Worm (Caenorhabditis elegans) whole organism, mixed stage, embryonic: Measurements from ENCODE around the gene K10B4.1.

ENCODE experiments used
- M03D4.4 ChIP-seq: sonication (generic microtip); optimal IDR thresholded peaks from 2 replicates; lab custom pipeline; 2017; ENCODE audit warnings: mild to moderate bottlenecking, missing genetic modification characterization, missing compliant biosample characterization
- bed-3 ChIP-seq: fragments of 200-800 bp; sonication (Bioruptor generic); optimal IDR thresholded peaks from 3 replicates; lab custom pipeline; 2018; ENCODE audit warnings: mild to moderate bottlenecking, missing genetic modification characterization, moderate library complexity, missing compliant biosample characterization
- blmp-1 ChIP-seq: fragments of 150-350 bp; optimal IDR thresholded peaks from 2 replicates; lab custom pipeline; 2014; ENCODE audit warnings: missing biosample characterization, missing genetic modification characterization
- ceh-43 ChIP-seq: fragments of 200-800 bp; sonication (Bioruptor generic); optimal IDR thresholded peaks from 2 replicates; lab custom pipeline; 2018; ENCODE audit warnings: mild to moderate bottlenecking, missing genetic modification characterization, moderate library complexity, missing compliant biosample characterization
- ceh-83 ChIP-seq: fragments of 200-800 bp; sonication (Bioruptor generic); optimal IDR thresholded peaks from 2 replicates; lab custom pipeline; 2018; ENCODE audit warnings: mild to moderate bottlenecking, missing genetic modification characterization, missing compliant biosample characterization
- cnd-1 ChIP-seq: fragments of 200-800 bp; sonication (Bioruptor generic); optimal IDR thresholded peaks from 2 replicates; lab custom pipeline; 2018; ENCODE audit warnings: mild to moderate bottlenecking, missing genetic modification characterization, missing compliant biosample characterization
- drap-1 ChIP-seq: fragments of 200-800 bp; sonication (Bioruptor generic); optimal IDR thresholded peaks from 3 replicates; lab custom pipeline; 2018; ENCODE audit warnings: mild to moderate bottlenecking, missing genetic modification characterization, missing compliant biosample characterization
- elt-1 ChIP-seq: sonication (generic microtip); optimal IDR thresholded peaks from 2 replicates; lab custom pipeline; 2017; ENCODE audit warnings: missing genetic modification characterization, mild to moderate bottlenecking, missing compliant biosample characterization, antibody characterized with exemption, moderate library complexity, borderline replicate concordance; ENCODE audit not compliant: insufficient read depth
- elt-3 ChIP-seq: fragments of 150-350 bp; optimal IDR thresholded peaks from 2 replicates; lab custom pipeline; 2014; ENCODE audit warnings: missing biosample characterization, missing genetic modification characterization
- flh-1 ChIP-seq: fragments of 200-800 bp; sonication (Bioruptor generic); optimal IDR thresholded peaks from 2 replicates; lab custom pipeline; 2018; ENCODE audit warnings: mild to moderate bottlenecking, missing genetic modification characterization, moderate library complexity, missing compliant biosample characterization
- ham-2 ChIP-seq: fragments of 200-800 bp; sonication (Bioruptor generic); optimal IDR thresholded peaks from 2 replicates; lab custom pipeline; 2018; ENCODE audit warnings: mild to moderate bottlenecking, missing genetic modification characterization, missing compliant biosample characterization
- hlh-1 ChIP-seq: fragments of 150-350 bp; optimal IDR thresholded peaks from 2 replicates; lab custom pipeline; 2014; ENCODE audit warnings: missing biosample characterization, missing genetic modification reagents, missing genetic modification characterization
- lin-13 ChIP-seq: fragments of 150-350 bp; optimal IDR thresholded peaks from 2 replicates; lab custom pipeline; 2014; ENCODE audit warnings: missing biosample characterization, missing genetic modification characterization
- lin-32 ChIP-seq: fragments of 200-800 bp; sonication (Bioruptor generic); optimal IDR thresholded peaks from 2 replicates; lab custom pipeline; 2018; ENCODE audit warnings: mild to moderate bottlenecking, missing genetic modification characterization, missing compliant biosample characterization
- mab-5 ChIP-seq: fragments of 150-350 bp; optimal IDR thresholded peaks from 2 replicates; lab custom pipeline; 2014; ENCODE audit warnings: missing biosample characterization, missing genetic modification characterization
- mep-1 ChIP-seq: fragments of 150-350 bp; optimal IDR thresholded peaks from 2 replicates; lab custom pipeline; 2017; ENCODE audit warnings: missing biosample characterization, missing genetic modification reagents, missing genetic modification characterization, inconsistent platforms
- nhr-12 ChIP-seq: fragments of 150-350 bp; optimal IDR thresholded peaks from 2 replicates; lab custom pipeline; 2014; ENCODE audit warnings: missing biosample characterization, missing genetic modification characterization
- nhr-2 ChIP-seq: fragments of 150-350 bp; optimal IDR thresholded peaks from 2 replicates; lab custom pipeline; 2014; ENCODE audit warnings: missing biosample characterization, missing genetic modification characterization
- nhr-28 ChIP-seq: fragments of 150-350 bp; optimal IDR thresholded peaks from 2 replicates; lab custom pipeline; 2014; ENCODE audit warnings: missing biosample characterization, missing genetic modification characterization
- nhr-76 ChIP-seq: sonication (generic microtip); optimal IDR thresholded peaks from 2 replicates; lab custom pipeline; 2017; ENCODE audit warnings: missing biosample characterization, missing genetic modification characterization
- pha-4 ChIP-seq: fragments of 150-350 bp; optimal IDR thresholded peaks from 2 replicates; lab custom pipeline; 2018; ENCODE audit warnings: missing biosample characterization, missing genetic modification reagents, missing genetic modification characterization
- sem-2 ChIP-seq: fragments of 200-800 bp; sonication (Bioruptor generic); optimal IDR thresholded peaks from 2 replicates; lab custom pipeline; 2018; ENCODE audit warnings: mild to moderate bottlenecking, missing genetic modification characterization, missing compliant biosample characterization
- snpc-4 ChIP-seq: fragments of 150-350 bp; optimal IDR thresholded peaks from 2 replicates; lab custom pipeline; 2014; ENCODE audit warnings: missing biosample characterization, missing genetic modification characterization
- sptf-1 ChIP-seq: sonication (generic microtip); optimal IDR thresholded peaks from 2 replicates; lab custom pipeline; 2017; ENCODE audit warnings: mild to moderate bottlenecking, missing genetic modification characterization, moderate library complexity, missing compliant biosample characterization
- tbx-8 ChIP-seq: fragments of 200-800 bp; sonication (Bioruptor generic); optimal IDR thresholded peaks from 2 replicates; lab custom pipeline; 2018; ENCODE audit warnings: mild to moderate bottlenecking, missing genetic modification characterization, moderate library complexity, missing compliant biosample characterization
- unc-120 ChIP-seq: sonication (generic microtip); optimal IDR thresholded peaks from 2 replicates; lab custom pipeline; 2017; ENCODE audit warnings: missing genetic modification characterization, missing compliant biosample characterization; ENCODE audit not compliant: poor library complexity, severe bottlenecking
- unc-39 ChIP-seq: fragments of 150-350 bp; optimal IDR thresholded peaks from 2 replicates; lab custom pipeline; 2014; ENCODE audit warnings: missing biosample characterization, missing genetic modification characterization
- zip-8 ChIP-seq: fragments of 150-350 bp; optimal IDR thresholded peaks from 2 replicates; lab custom pipeline; 2014; ENCODE audit warnings: missing biosample characterization, missing genetic modification characterization
- ztf-11 ChIP-seq: fragments of 150-350 bp; optimal IDR thresholded peaks from 2 replicates; lab custom pipeline; 2014; ENCODE audit warnings: missing biosample characterization, missing genetic modification characterization

Gene K10B4.1

DNA sequence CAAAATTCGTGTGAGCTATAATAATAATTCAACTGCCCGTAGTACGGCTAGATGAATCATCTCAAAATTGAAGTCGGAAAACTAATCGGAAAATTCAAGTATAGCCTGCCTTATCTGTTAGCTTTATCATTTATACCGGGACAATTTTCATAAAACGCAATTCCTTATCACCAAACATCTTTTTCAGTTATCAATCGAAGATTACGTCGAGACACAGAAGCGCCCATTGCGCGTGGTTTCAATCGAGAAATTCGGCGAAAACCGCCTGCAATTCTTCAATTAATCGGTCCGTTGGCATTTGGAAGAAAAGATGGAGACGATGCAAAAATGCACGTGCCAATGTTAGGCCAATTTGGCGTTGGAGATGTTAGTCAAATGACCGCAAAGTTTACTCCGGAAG lies 23.0 kb upstream of the K10B4.1 start:
- no peak for TF ChIP-seq drap-1 (GFP tag; lab: Kevin White, UChicago)
- no peak for TF ChIP-seq mab-5 (tag; lab: Kevin White, UChicago)
- no peak for TF ChIP-seq tbx-8 (GFP tag; lab: Kevin White, UChicago)
- TF ChIP-seq elt-3 = no peak
- TF ChIP-seq nhr-28 (tag; lab: Kevin White, UChicago) = no peak
- TF ChIP-seq bed-3 (GFP tag; lab: Kevin White, UChicago) = no peak
- TF ChIP-seq nhr-12 = no peak
- TF ChIP-seq lin-32 (GFP tag; lab: Kevin White, UChicago) = no peak

DNA sequence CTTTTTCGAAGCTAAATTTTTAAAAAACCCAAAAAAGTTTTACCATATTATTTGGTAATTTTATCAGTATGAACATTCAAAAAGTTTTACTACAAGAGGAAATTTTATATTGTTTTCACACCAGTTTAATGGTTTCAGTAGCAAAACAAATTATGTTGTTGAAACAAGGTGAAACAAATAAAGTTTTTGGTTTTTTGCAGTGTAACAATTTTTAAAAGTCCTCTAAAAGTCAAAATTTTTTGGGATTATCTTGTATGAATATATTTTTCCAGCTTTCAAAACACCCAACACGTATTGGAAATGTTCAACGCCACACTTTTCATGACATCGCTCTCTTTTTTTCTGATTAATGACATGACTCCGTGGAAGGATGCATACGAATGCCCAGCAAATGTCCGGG lies 18.4 kb upstream of the K10B4.1 start, which contains the start of gene srt-54:
Gene srt-54 (plus strand): TSS at position 301 of the 400 bp plus-strand sequence.
- no peak for TF ChIP-seq mep-1
- no peak for TF ChIP-seq sem-2
- no peak for TF ChIP-seq ceh-83 (GFP tag; lab: Kevin White, UChicago)
- TF ChIP-seq elt-1 (tag; lab: Kevin White, UChicago) = no peak
- TF ChIP-seq drap-1 (GFP tag; lab: Kevin White, UChicago) = no peak
- no peak for TF ChIP-seq ceh-43
- no peak for TF ChIP-seq sptf-1 (tag; lab: Kevin White, UChicago)
- TF ChIP-seq bed-3 (GFP tag; lab: Kevin White, UChicago) = no peak
- TF ChIP-seq unc-39 (tag; lab: Kevin White, UChicago) = no peak
- no peak for TF ChIP-seq elt-3
- no peak for TF ChIP-seq nhr-28 (tag; lab: Kevin White, UChicago)
- TF ChIP-seq M03D4.4 = no peak
- TF ChIP-seq cnd-1 (tag; lab: Kevin White, UChicago) = no peak
- TF ChIP-seq flh-1 (GFP tag; lab: Kevin White, UChicago) = no peak
- no peak for TF ChIP-seq nhr-76 (tag; lab: Kevin White, UChicago)

DNA sequence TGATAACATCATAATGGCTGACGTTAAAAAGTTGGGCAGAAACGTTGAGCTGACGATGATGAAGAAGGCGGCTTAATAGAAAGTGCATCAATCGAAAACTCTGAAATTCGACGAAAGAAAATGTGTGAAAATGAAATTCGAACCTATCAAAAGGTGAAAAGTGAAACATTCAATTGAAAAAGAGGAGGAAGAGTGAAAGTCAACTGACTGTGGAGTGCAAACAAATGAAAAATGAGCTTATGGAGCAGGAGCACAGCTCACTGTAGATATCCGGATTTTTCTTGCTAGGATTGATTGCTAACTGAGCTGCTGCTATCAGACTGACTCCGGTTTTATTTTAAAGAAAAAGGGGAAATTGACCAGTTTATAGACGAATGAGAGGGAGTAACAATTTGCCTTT lies 14.1 kb upstream of the K10B4.1 start, which contains the start of gene K10B4.3:
Gene K10B4.3 (minus strand): TSS at position 101 of the 400 bp plus-strand sequence.
- TF ChIP-seq flh-1 (GFP tag; lab: Kevin White, UChicago) (no peak), bed-3 (GFP tag; lab: Kevin White, UChicago) (no peak), zip-8 (tag; lab: Kevin White, UChicago) (no peak)

DNA sequence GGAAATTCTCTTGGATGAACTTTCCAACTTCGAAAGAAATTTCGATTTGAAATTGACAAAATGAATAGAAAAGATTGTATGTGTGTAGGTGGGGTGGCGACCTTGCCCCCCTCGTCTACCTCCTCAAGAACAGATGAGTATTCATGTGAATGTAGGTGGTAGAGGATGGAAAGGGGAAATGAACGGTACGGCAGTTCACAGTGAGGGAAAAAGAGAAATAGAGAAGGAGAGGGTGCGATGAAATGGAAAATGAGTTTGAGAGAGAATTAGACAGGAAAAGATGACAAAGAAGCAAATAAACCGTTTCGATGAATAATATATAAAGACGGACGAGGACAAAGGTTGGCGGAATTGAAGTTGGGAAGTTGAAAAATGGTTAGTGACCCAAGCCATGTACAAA lies 13.3 kb upstream of the K10B4.1 start:
- TF ChIP-seq nhr-2 (peak; percentile 75), blmp-1 (tag; lab: Kevin White, UChicago) (no peak)

DNA sequence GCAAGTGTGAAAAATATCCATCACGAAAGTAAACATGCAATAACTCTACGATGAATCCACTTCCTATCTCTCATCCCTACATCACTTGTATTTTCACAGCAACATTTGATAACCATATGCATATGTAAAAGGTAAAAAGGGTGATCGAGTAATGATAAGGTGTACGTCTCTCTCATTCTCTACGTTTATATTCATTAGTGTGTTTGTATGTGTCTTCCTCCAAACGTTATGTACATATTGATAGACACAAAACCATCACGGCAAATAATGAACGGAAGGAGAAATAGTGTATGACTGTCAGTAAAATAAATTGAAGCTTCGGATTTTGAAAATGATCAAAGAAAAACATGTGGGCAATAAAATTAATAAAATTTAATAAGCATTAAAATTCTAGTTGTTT lies 12.8 kb upstream of the K10B4.1 start:
- no peak for TF ChIP-seq ztf-11 (tag; lab: Kevin White, UChicago)
- no peak for TF ChIP-seq nhr-28 (tag; lab: Kevin White, UChicago)
- TF ChIP-seq elt-1 (tag; lab: Kevin White, UChicago) = no peak
- TF ChIP-seq mep-1 = no peak
- TF ChIP-seq nhr-2 = no peak
- TF ChIP-seq snpc-4 (tag; lab: Kevin White, UChicago) = no peak
- TF ChIP-seq mab-5 (tag; lab: Kevin White, UChicago) = no peak
- TF ChIP-seq flh-1 (GFP tag; lab: Kevin White, UChicago) = no peak
- no peak for TF ChIP-seq tbx-8 (GFP tag; lab: Kevin White, UChicago)

DNA sequence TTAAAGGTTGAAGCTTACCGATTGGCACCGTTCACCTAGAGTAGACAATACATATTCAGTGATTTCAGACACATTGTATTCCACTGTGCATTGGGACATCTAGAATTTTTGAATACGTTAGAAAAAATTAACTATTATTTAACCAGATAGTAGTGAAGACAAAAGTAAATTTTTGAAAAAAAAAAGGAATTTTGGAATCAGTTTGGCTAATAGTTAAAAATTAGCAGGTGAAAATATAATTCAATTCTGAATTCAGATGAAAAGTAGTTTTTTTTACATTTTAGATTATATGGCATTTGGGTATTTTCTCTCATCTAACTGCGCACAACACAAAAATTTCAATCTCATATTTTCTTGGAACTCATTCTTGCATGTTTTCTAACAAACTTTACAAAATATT lies 10.4 kb upstream of the K10B4.1 start, which contains the start of gene nmur-2:
Gene nmur-2 (minus strand): TSS at position 101 of the 400 bp plus-strand sequence.
- TF ChIP-seq lin-13 (tag; lab: Kevin White, UChicago) (no peak), blmp-1 (tag; lab: Kevin White, UChicago) (no peak), M03D4.4 (no peak), pha-4 (tag; lab: Kevin White, UChicago) (no peak), hlh-1 (tag; lab: Kevin White, UChicago) (no peak), nhr-12 (no peak), ham-2 (GFP tag; lab: Kevin White, UChicago) (no peak), nhr-2 (no peak), sem-2 (no peak), unc-120 (tag; lab: Kevin White, UChicago) (no peak), mab-5 (tag; lab: Kevin White, UChicago) (no peak)
